Worm (Caenorhabditis elegans) whole organism, L4 larva: ENCODE measurements around the gene F19F10.1.
A peak's percentile ranks its signal among the peaks of the same experiment; 100 is the strongest.

Experiments
- F26F4.8 ChIP-seq: fragments of 200-800 bp; sonication (Bioruptor generic); conservative IDR thresholded peaks from 2 replicates; pipeline ENCODE4 v1.3.6; 2022; ENCODE audit warnings: missing genetic modification characterization, missing compliant biosample characterization
- T20F7.1 ChIP-seq: fragments of 200-800 bp; sonication (Bioruptor generic); optimal IDR thresholded peaks from 2 replicates; lab custom pipeline; 2018; ENCODE audit warnings: mild to moderate bottlenecking, missing genetic modification characterization, missing compliant biosample characterization
- Y5F2A.4 ChIP-seq: fragments of 200-800 bp; sonication (Bioruptor generic); optimal IDR thresholded peaks from 2 replicates; lab custom pipeline; 2018; ENCODE audit warnings: mild to moderate bottlenecking, missing genetic modification characterization, missing compliant biosample characterization
- ZK546.5 ChIP-seq, 2 experiments: sonication (generic microtip); optimal IDR thresholded peaks; 2 replicates each; lab custom pipeline; 2017; ENCODE audit warnings: missing biosample characterization in 2 of 2, missing genetic modification characterization in 2 of 2
- ceh-44 ChIP-seq: fragments of 200-800 bp; sonication (Bioruptor generic); IDR thresholded peaks from 2 replicates; pipeline ENCODE4 v1.3.6; 2022; ENCODE audit warnings: missing genetic modification reagents, missing genetic modification characterization, missing compliant biosample characterization
- ceh-62 ChIP-seq: sonication (generic microtip); optimal IDR thresholded peaks from 2 replicates; lab custom pipeline; 2017; ENCODE audit warnings: missing biosample characterization, missing genetic modification characterization
- daf-12 ChIP-seq: fragments of 150-350 bp; optimal IDR thresholded peaks from 2 replicates; lab custom pipeline; 2014; ENCODE audit warnings: missing biosample characterization, missing genetic modification reagents, missing genetic modification characterization
- dmd-6 ChIP-seq: fragments of 200-800 bp; sonication (Bioruptor generic); IDR thresholded peaks from 2 replicates; pipeline ENCODE4 v1.3.6; 2022; ENCODE audit warnings: missing genetic modification reagents, missing genetic modification characterization, missing compliant biosample characterization
- dmd-8 ChIP-seq: fragments of 200-800 bp; sonication (Bioruptor generic); IDR thresholded peaks from 2 replicates; pipeline ENCODE4 v1.3.6; 2022; ENCODE audit warnings: missing genetic modification characterization, missing compliant biosample characterization
- dmd-9 ChIP-seq: fragments of 200-800 bp; sonication (Bioruptor generic); IDR thresholded peaks from 2 replicates; pipeline ENCODE4 v1.3.6; 2022; ENCODE audit warnings: missing genetic modification reagents, missing genetic modification characterization, missing compliant biosample characterization
- dpl-1 ChIP-seq: fragments of 150-350 bp; optimal IDR thresholded peaks from 2 replicates; lab custom pipeline; 2014; ENCODE audit warnings: missing biosample characterization, missing genetic modification reagents, missing genetic modification characterization
- dve-1 ChIP-seq: sonication (generic microtip); optimal IDR thresholded peaks from 2 replicates; lab custom pipeline; 2017; ENCODE audit warnings: antibody characterized with exemption, mild to moderate bottlenecking, missing genetic modification characterization, missing compliant biosample characterization; ENCODE audit not compliant: insufficient read depth
- egl-27 ChIP-seq: sonication (generic microtip); optimal IDR thresholded peaks from 3 replicates; lab custom pipeline; 2017; ENCODE audit warnings: missing biosample characterization, missing genetic modification reagents, missing genetic modification characterization
- fos-1 ChIP-seq: fragments of 150-350 bp; optimal IDR thresholded peaks from 2 replicates; lab custom pipeline; 2014; ENCODE audit warnings: missing biosample characterization, missing genetic modification characterization
- gei-8 ChIP-seq: fragments of 200-800 bp; sonication (Bioruptor generic); optimal IDR thresholded peaks from 2 replicates; lab custom pipeline; 2018; ENCODE audit warnings: mild to moderate bottlenecking, missing genetic modification characterization, missing compliant biosample characterization
- hif-1 ChIP-seq, 2 experiments: sonication (generic microtip); optimal IDR thresholded peaks; 2 replicates each; lab custom pipeline; 2016 to 2017; ENCODE audit warnings: missing compliant biosample characterization in 2 of 2, missing genetic modification characterization in 2 of 2, missing genetic modification reagents in 2 of 2, missing genotype in 2 of 2, mild to moderate bottlenecking in 1 of 2
- lir-3 ChIP-seq: sonication (generic microtip); optimal IDR thresholded peaks from 2 replicates; lab custom pipeline; 2016; ENCODE audit warnings: mild to moderate bottlenecking, missing genetic modification characterization, missing compliant biosample characterization
- madf-9 ChIP-seq: fragments of 200-800 bp; sonication (Bioruptor generic); conservative IDR thresholded peaks from 2 replicates; pipeline ENCODE4 v1.3.6; 2022; ENCODE audit warnings: missing genetic modification reagents, missing genetic modification characterization, missing compliant biosample characterization
- mdl-1 ChIP-seq, 2 experiments: fragments of 150-350 bp in 1 of 2; sonication (generic microtip) in 1 of 2; optimal IDR thresholded peaks; 2 replicates each; lab custom pipeline; 2014 to 2017; ENCODE audit warnings: missing biosample characterization in 2 of 2, missing genetic modification characterization in 2 of 2
- mep-1 ChIP-seq: fragments of 150-350 bp; sonication (generic microtip); optimal IDR thresholded peaks from 3 replicates; lab custom pipeline; 2014; ENCODE audit warnings: missing biosample characterization, missing genetic modification characterization
- nhr-11 ChIP-seq: fragments of 150-350 bp; optimal IDR thresholded peaks from 2 replicates; lab custom pipeline; 2014; ENCODE audit warnings: missing biosample characterization, missing genetic modification characterization
- nhr-111 ChIP-seq: fragments of 200-800 bp; sonication (Bioruptor generic); optimal IDR thresholded peaks from 2 replicates; lab custom pipeline; 2018; ENCODE audit warnings: mild to moderate bottlenecking, missing genetic modification characterization, missing compliant biosample characterization
- nhr-237 ChIP-seq: sonication (generic microtip); optimal IDR thresholded peaks from 2 replicates; lab custom pipeline; 2017; ENCODE audit warnings: missing biosample characterization, missing genetic modification characterization
- nhr-28 ChIP-seq: fragments of 150-350 bp; optimal IDR thresholded peaks from 2 replicates; lab custom pipeline; 2014; ENCODE audit warnings: missing biosample characterization, missing genetic modification characterization
- nhr-41 ChIP-seq: fragments of 200-800 bp; sonication (Bioruptor generic); IDR thresholded peaks from 2 replicates; pipeline ENCODE4 v1.3.6; 2022; ENCODE audit warnings: missing genetic modification reagents, missing genetic modification characterization, missing compliant biosample characterization
- nhr-77 ChIP-seq: fragments of 150-350 bp; optimal IDR thresholded peaks from 2 replicates; lab custom pipeline; 2014; ENCODE audit warnings: missing biosample characterization, missing genetic modification characterization
- snpc-4 ChIP-seq: fragments of 150-350 bp; optimal IDR thresholded peaks from 2 replicates; lab custom pipeline; 2014; ENCODE audit warnings: missing biosample characterization, missing genetic modification characterization
- spr-3 ChIP-seq: fragments of 200-800 bp; sonication (Bioruptor generic); optimal IDR thresholded peaks from 2 replicates; lab custom pipeline; 2018; ENCODE audit warnings: mild to moderate bottlenecking, missing genetic modification characterization, missing compliant biosample characterization
- tag-97 ChIP-seq: fragments of 200-800 bp; sonication (Bioruptor generic); IDR thresholded peaks from 2 replicates; pipeline ENCODE4 v1.3.6; 2022; ENCODE audit warnings: missing genetic modification characterization, missing compliant biosample characterization
- tra-1 ChIP-seq: fragments of 200-800 bp; sonication (Bioruptor generic); IDR thresholded peaks from 2 replicates; pipeline ENCODE4 v1.3.6; 2022; ENCODE audit warnings: missing genetic modification reagents, missing genetic modification characterization, missing compliant biosample characterization
- unc-62 ChIP-seq, 3 experiments: fragments of 150-350 bp in 1 of 3; sonication (generic microtip); optimal IDR thresholded peaks in 2 of 3; peaks in 1 of 3; 1 replicate in 1 of 3; 2 replicates in 2 of 3; lab custom pipeline; 2014 to 2017; ENCODE audit warnings: missing biosample characterization in 3 of 3, missing genetic modification characterization in 3 of 3, missing genetic modification reagents in 3 of 3, missing genotype in 1 of 3
- zfp-3 ChIP-seq: fragments of 200-800 bp; sonication (Bioruptor generic); conservative IDR thresholded peaks from 2 replicates; pipeline ENCODE4 v1.3.6; 2022; ENCODE audit warnings: missing genetic modification reagents, missing genetic modification characterization, missing compliant biosample characterization
- zip-11 ChIP-seq: fragments of 200-800 bp; sonication (Bioruptor generic); IDR thresholded peaks from 2 replicates; pipeline ENCODE4 v1.3.6; 2022; ENCODE audit warnings: missing genetic modification characterization, missing compliant biosample characterization

Gene F19F10.1

DNA sequence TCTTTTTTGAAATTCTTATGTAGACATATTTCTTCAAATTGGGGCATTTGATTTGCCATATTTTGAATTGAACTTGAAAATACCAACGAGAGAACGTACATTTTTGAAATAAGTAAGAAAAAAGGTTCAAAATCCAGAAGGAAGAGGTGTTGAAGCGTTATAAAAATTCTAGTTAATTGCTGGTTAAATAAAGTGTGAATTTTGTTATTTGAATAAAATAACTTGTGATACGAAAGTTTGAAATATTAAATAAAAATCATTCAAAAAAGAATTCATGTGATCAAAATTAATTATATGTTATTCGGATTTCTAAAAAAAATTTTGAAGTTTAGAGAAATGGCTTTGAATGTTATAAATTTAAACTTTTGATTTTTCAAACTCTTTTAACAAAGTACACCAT, 37.1 kb downstream of the F19F10.1 start, which contains the start of gene C50E3.9:
Gene C50E3.9 (minus strand): TSS at position 101 of the 400 bp plus-strand sequence.
- no peak for TF ChIP-seq dmd-9 (GFP tag; lab: Robert Waterston, UW)
- TF ChIP-seq mdl-1 (tag; optimal IDR thresholded peaks at IDR 0.05; lab: Kevin White, UChicago), result no peak
- no peak for TF ChIP-seq dpl-1
- no peak for TF ChIP-seq fos-1 (tag; lab: Kevin White, UChicago)
- no peak for TF ChIP-seq lir-3 (tag; lab: Kevin White, UChicago)
- no peak for TF ChIP-seq Y5F2A.4 (GFP tag; lab: Kevin White, UChicago)
- TF ChIP-seq, all 104 proteins: peak for 0

DNA sequence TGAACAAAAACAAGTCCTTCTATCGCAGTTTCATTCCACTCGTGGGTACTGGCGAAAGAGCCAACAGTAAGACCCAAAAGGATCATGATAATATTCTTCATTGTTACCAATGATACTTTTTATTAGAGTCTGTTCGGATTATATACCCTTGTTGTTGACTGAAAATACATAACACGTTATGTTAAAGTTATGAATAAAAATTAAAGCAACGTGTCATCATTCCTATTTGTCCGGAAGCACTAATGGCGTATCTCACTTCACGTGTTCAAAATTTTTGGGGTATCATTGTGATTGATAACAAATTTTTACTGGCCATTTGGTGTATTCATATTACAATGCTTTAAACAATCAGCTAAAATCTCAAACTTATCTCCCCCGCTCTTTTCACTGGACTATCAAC, 38.4 kb downstream of the F19F10.1 start, which contains the start of gene scl-26:
Gene scl-26 (minus strand): TSS at position 101 of the 400 bp plus-strand sequence.
- TF ChIP-seq daf-12 (tag; lab: Kevin White, UChicago), result no peak
- no peak for TF ChIP-seq snpc-4 (tag; lab: Kevin White, UChicago)
- no peak for TF ChIP-seq Y5F2A.4 (GFP tag; lab: Kevin White, UChicago)
- TF ChIP-seq nhr-77, result no peak
- TF ChIP-seq nhr-237, result no peak
- no peak for TF ChIP-seq dmd-8 (GFP tag; lab: Robert Waterston, UW)
- no peak for TF ChIP-seq nhr-111
- no peak for TF ChIP-seq nhr-41

DNA sequence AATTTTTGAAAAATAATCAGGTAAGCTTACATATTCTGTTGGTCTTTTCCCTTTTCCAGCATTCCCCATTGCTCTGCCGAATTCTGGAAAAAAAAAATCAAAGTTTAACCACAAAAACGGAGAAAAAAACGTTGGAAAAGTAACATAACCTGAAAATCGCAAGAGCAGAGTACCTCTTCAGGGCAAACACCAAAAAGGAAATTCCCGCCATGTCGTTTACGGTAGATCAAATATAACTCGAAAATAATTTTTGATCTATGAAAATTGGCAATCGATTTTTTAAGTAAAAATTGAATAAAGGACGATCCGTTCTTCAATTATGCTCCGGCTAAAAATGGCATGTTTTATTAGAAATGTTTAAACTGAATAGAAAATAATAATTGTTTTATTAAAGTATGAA, 40.4 kb downstream of the F19F10.1 start, which contains the start of gene C50E3.11:
Gene C50E3.11 (minus strand): TSS at position 83 of the 400 bp plus-strand sequence.
- TF ChIP-seq zfp-3, result no peak
- TF ChIP-seq madf-9 (GFP tag; lab: Robert Waterston, UW), result no peak
- no peak for TF ChIP-seq zip-11 (GFP tag; lab: Robert Waterston, UW)
- no peak for TF ChIP-seq dmd-6

DNA sequence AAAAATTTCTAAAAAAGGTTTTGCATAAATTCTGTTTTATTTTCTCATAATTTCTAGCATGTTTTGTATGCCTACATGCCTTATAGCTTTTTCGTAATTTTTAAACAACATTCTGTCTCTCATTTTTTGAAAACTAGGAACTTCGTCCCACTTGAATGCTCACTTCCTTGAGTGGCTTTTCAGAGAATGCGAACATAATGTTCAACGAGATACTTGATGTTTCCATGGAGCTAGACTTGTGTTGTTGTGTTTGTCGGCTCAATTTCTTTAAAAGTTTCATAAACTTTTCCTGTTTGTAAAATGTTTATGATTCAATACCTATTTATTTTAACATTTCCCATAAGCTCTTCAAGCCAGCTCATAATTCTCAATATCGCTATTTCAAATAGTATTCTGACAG, 41.8 kb downstream of the F19F10.1 start, which contains the start of gene clec-213:
Gene clec-213 (plus strand): TSS at position 301 of the 400 bp plus-strand sequence.
- TF ChIP-seq F26F4.8 (GFP tag; lab: Robert Waterston, UW) (no peak), nhr-28 (tag; lab: Kevin White, UChicago) (no peak), gei-8 (GFP tag; lab: Kevin White, UChicago) (no peak), nhr-11 (tag; lab: Kevin White, UChicago) (no peak), dve-1 (no peak), tag-97 (GFP tag; lab: Robert Waterston, UW) (no peak), ceh-62 (tag; lab: Kevin White, UChicago) (no peak), hif-1 (tag; optimal IDR thresholded peaks at IDR 0.05; lab: Kevin White, UChicago) (no peak), nhr-77 (no peak), mep-1 (no peak), egl-27 (tag; lab: Kevin White, UChicago) (no peak), T20F7.1 (no peak), tra-1 (GFP tag; lab: Robert Waterston, UW) (no peak), ceh-44 (GFP tag; lab: Robert Waterston, UW) (no peak), ZK546.5 (tag; optimal IDR thresholded peaks at IDR 0.05; lab: Kevin White, UChicago) (no peak), unc-62 (GFP tag; optimal IDR thresholded peaks at IDR 0.05 in 1 of 2; lab: Kevin White, UChicago) (no peak), unc-62 (tag; optimal IDR thresholded peaks at IDR 0.05; lab: Kevin White, UChicago) (no peak), Y5F2A.4 (GFP tag; lab: Kevin White, UChicago) (no peak), lir-3 (tag; lab: Kevin White, UChicago) (no peak)

DNA sequence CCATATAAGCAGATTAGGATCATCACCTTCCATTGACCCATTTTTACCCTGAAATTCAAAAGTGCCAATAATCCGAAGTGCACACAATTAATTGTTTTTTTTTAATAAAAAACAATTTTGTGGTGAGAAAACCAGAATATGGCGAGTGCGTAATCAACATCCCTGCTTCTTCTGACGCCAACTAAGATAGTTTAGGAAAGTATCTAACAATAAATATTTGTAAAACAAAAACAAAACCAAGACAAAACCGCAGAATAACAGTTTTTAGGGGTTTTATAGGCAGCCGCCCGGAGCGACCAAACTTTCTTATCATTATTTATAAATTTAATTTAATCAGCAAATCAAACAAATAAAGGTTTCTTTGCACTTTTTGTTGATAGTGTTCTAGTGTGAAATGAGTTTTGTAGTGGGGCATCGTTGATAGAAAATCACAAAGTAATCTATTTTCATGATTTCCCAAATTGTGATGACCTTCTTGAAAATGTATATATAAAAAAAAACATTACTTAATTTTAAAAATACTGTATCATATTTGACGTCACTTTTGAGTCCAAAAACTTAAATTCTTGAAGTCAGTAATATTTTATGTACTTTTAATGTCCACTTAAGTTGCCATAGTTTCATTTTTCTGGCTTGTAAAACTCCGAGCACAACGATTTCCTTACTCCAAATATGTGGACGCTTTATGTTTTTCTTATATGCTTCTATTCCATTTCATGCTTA, 46.8 kb downstream of the F19F10.1 start, which contains the start of the genes folt-3 and clec-214:
Gene folt-3 (minus strand): TSS at position 51 of the 723 bp plus-strand sequence.
Gene clec-214 (plus strand): TSS at position 673 of the 723 bp plus-strand sequence.
- TF ChIP-seq spr-3 (no peak), egl-27 (tag; lab: Kevin White, UChicago) (no peak), nhr-28 (tag; lab: Kevin White, UChicago) (peak; percentile 80)
